Fruit fly (Drosophila melanogaster): ENCODE results near the gene CG5250.

Gene CG5250

dm6 chr3R:19246080-19246637 lies 17.1 kb upstream of the CG5250 start, which contains the start of gene unc79 (continued):
- TF ChIP-seq pzg (GFP tag; optimal IDR thresholded peaks at IDR 0.05) = no peak
- TF ChIP-seq CG11723 (GFP tag; optimal IDR thresholded peaks at IDR 0.05) = no peak
- TF ChIP-seq CG8281 (tag; optimal IDR thresholded peaks at IDR 0.05) = no peak
- no peak for TF ChIP-seq CG8359 (GFP tag; optimal IDR thresholded peaks at IDR 0.05; ENCODE audit: borderline replicate concordance)
- no peak for TF ChIP-seq en (GFP tag; optimal IDR thresholded peaks at IDR 0.05)
- no peak for TF ChIP-seq Lhr (GFP tag; optimal IDR thresholded peaks at IDR 0.05)
- no peak for TF ChIP-seq CG4282 (GFP tag; optimal IDR thresholded peaks at IDR 0.05)
- no peak for TF ChIP-seq CG7271 (tag; optimal IDR thresholded peaks at IDR 0.05)
- no peak for TF ChIP-seq abd-A (tag; optimal IDR thresholded peaks at IDR 0.05)
- no peak for TF ChIP-seq toy (GFP tag; IDR thresholded peaks at IDR 0.05)
- TF ChIP-seq grn (GFP tag; optimal IDR thresholded peaks at IDR 0.05) = peak; percentile 5
- TF ChIP-seq CG32772 (GFP tag; IDR thresholded peaks at IDR 0.05) = no peak
- TF ChIP-seq Max (GFP tag; optimal IDR thresholded peaks at IDR 0.05) = no peak
- no peak for TF ChIP-seq Vsx1 (GFP tag; optimal IDR thresholded peaks at IDR 0.05)
- no peak for TF ChIP-seq CG8089 (GFP tag; optimal IDR thresholded peaks at IDR 0.05)
- TF ChIP-seq crp (GFP tag; optimal IDR thresholded peaks at IDR 0.05) = peak in 1 of 2 experiments; percentile 55
- peak; percentile 48 for TF ChIP-seq twi (tag; optimal IDR thresholded peaks at IDR 0.05)
- TF ChIP-seq Xrp1 (GFP tag; IDR thresholded peaks at IDR 0.05) = no peak
- TF ChIP-seq CG7839 (tag; optimal IDR thresholded peaks at IDR 0.05) = no peak
- TF ChIP-seq eve (GFP tag; optimal IDR thresholded peaks at IDR 0.05) = no peak
- TF ChIP-seq unc-4 (GFP tag; IDR thresholded peaks at IDR 0.05; ENCODE audit: partially characterized antibody) = 0 out of 2 replicates have a peak, but pooled peaks have one; percentile 23

- TF ChIP-seq CG4424 (GFP tag; optimal IDR thresholded peaks at IDR 0.05) (no peak), CTCF (GFP tag; optimal IDR thresholded peaks at IDR 0.05) (peak; percentile 57), tna (GFP tag; IDR thresholded peaks at IDR 0.05; ENCODE audit: partially characterized antibody) (no peak), rib (GFP tag; IDR thresholded peaks at IDR 0.05) (no peak), h (optimal IDR thresholded peaks at IDR 0.05) (no peak), CoRest (tag; optimal IDR thresholded peaks at IDR 0.05) (no peak), Max (GFP tag; optimal IDR thresholded peaks at IDR 0.05) (no peak)
Measured at dm6 chr3R:19245399-19245798, 16.3 kb upstream of the CG5250 start.

DNA sequence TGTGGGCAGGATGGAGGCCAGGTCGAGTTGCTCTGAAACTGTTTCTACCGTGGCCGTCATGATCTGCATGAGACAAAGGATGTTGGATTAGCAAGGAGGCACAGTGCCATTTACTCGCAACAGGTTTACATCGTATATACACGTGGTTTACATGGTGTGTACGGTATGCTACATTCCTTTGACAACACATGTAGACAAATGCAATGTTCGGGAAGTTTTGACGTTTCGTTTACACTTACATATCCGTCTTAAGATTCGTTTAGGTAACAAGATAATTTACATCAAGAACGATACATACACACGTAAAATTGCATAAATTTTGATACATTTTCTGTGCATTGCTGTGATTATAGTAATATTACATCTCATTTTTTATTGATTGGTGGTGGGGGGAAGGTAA lies 9.9 kb upstream of the CG5250 start:
- TF ChIP-seq Tbp (GFP tag; optimal IDR thresholded peaks at IDR 0.05) (no peak), odd (GFP tag; optimal IDR thresholded peaks at IDR 0.05) (no peak), CG10431 (GFP tag; optimal IDR thresholded peaks at IDR 0.05) (no peak), klu (GFP tag; IDR thresholded peaks at IDR 0.05) (no peak), zen2 (GFP tag; IDR thresholded peaks at IDR 0.05; ENCODE audit: partially characterized antibody) (no peak), eyg (GFP tag; optimal IDR thresholded peaks at IDR 0.05) (no peak), chm (GFP tag; IDR thresholded peaks at IDR 0.05) (no peak), prd (optimal IDR thresholded peaks at IDR 0.05) (no peak), prd (GFP tag; IDR thresholded peaks at IDR 0.05) (no peak), nerfin-2 (GFP tag; IDR thresholded peaks at IDR 0.05; ENCODE audit: partially characterized antibody) (peak; percentile 39; the same call in 1 of the 2 replicates), zen (tag; optimal IDR thresholded peaks at IDR 0.05) (no peak), Pdp1 (GFP tag; optimal IDR thresholded peaks at IDR 0.05) (peak in 1 of 2 experiments; percentile 25), lola (GFP tag; optimal IDR thresholded peaks at IDR 0.05) (no peak), lmd (GFP tag; IDR thresholded peaks at IDR 0.05) (no peak), sens (GFP tag) (peak; percentile 56), CG13775 (GFP tag; optimal IDR thresholded peaks at IDR 0.05) (no peak), ssp (GFP tag; IDR thresholded peaks at IDR 0.05) (no peak), org-1 (GFP tag; optimal IDR thresholded peaks at IDR 0.05) (no peak), CG16863 (GFP tag; optimal IDR thresholded peaks at IDR 0.05) (no peak), pros (GFP tag; optimal IDR thresholded peaks at IDR 0.05) (no peak), pita (GFP tag; optimal IDR thresholded peaks at IDR 0.05) (no peak), Hr51 (GFP tag; optimal IDR thresholded peaks at IDR 0.05) (no peak), CG14710 (tag; optimal IDR thresholded peaks at IDR 0.05) (no peak)
